Worm (Caenorhabditis elegans) whole organism, young adult: Measurements from ENCODE around the gene nep-17.

Source experiments
- B0035.1 ChIP-seq: sonication (generic microtip); optimal IDR thresholded peaks from 2 replicates; lab custom pipeline; 2016; ENCODE audit warnings: missing genetic modification characterization, mild to moderate bottlenecking, missing compliant biosample characterization, missing genotype, missing genetic modification reagents
- B0261.1 ChIP-seq: sonication (generic microtip); optimal IDR thresholded peaks from 2 replicates; lab custom pipeline; 2016; ENCODE audit warnings: mild to moderate bottlenecking, missing genetic modification characterization, moderate library complexity, missing compliant biosample characterization
- F10E7.11 ChIP-seq: sonication (generic microtip); optimal IDR thresholded peaks from 2 replicates; lab custom pipeline; 2017; ENCODE audit warnings: mild to moderate bottlenecking, missing genetic modification characterization, moderate library complexity, missing compliant biosample characterization
- F22D6.2 ChIP-seq: sonication (generic microtip); optimal IDR thresholded peaks from 2 replicates; lab custom pipeline; 2016; ENCODE audit warnings: mild to moderate bottlenecking, missing genetic modification characterization, missing compliant biosample characterization
- F37B4.10 ChIP-seq: fragments of 200-800 bp; sonication (Bioruptor generic); IDR thresholded peaks from 2 replicates; pipeline ENCODE4 v1.3.6; 2022; ENCODE audit warnings: missing genetic modification characterization, missing compliant biosample characterization
- F52B5.7 ChIP-seq: sonication (generic microtip); optimal IDR thresholded peaks from 2 replicates; lab custom pipeline; 2016; ENCODE audit warnings: mild to moderate bottlenecking, missing genetic modification characterization, missing compliant biosample characterization
- F57C9.4 ChIP-seq: sonication (generic microtip); optimal IDR thresholded peaks from 2 replicates; lab custom pipeline; 2017; ENCODE audit warnings: mild to moderate bottlenecking, missing genetic modification characterization, missing compliant biosample characterization
- K11D2.4 ChIP-seq: fragments of 200-800 bp; sonication (Bioruptor generic); IDR thresholded peaks from 2 replicates; pipeline ENCODE4 v1.3.6; 2022; ENCODE audit warnings: missing genetic modification reagents, missing genetic modification characterization, missing compliant biosample characterization
- T07F8.4 ChIP-seq: sonication (generic microtip); optimal IDR thresholded peaks from 2 replicates; lab custom pipeline; 2016; ENCODE audit warnings: mild to moderate bottlenecking, missing genetic modification characterization, moderate library complexity, missing compliant biosample characterization
- Y56A3A.18 ChIP-seq: fragments of 200-800 bp; sonication (Bioruptor generic); IDR thresholded peaks from 2 replicates; pipeline ENCODE4 v1.3.6; 2022; ENCODE audit warnings: missing genetic modification reagents, missing genetic modification characterization, missing compliant biosample characterization
- ZK185.1 ChIP-seq: sonication (generic microtip); optimal IDR thresholded peaks from 2 replicates; lab custom pipeline; 2016; ENCODE audit warnings: mild to moderate bottlenecking, missing genetic modification characterization, missing compliant biosample characterization; ENCODE audit not compliant: poor library complexity, severe bottlenecking
- ama-1 ChIP-seq, 3 experiments: fragments of 150-350 bp in 1 of 3; sonication (generic microtip) in 2 of 3; optimal IDR thresholded peaks; 2 replicates each; lab custom pipeline; 2014 to 2018; ENCODE audit warnings: missing biosample characterization in 2 of 3, missing genetic modification characterization in 2 of 3, missing genetic modification reagents in 2 of 3
- aptf-2 ChIP-seq: fragments of 200-800 bp; sonication (Bioruptor generic); conservative IDR thresholded peaks from 2 replicates; pipeline ENCODE4 v1.3.6; 2022; ENCODE audit warnings: missing genetic modification reagents, missing genetic modification characterization, missing compliant biosample characterization
- attf-3 ChIP-seq: fragments of 200-800 bp; sonication (Bioruptor generic); conservative IDR thresholded peaks from 2 replicates; pipeline ENCODE4 v1.3.6; 2022; ENCODE audit warnings: missing genetic modification reagents, missing genetic modification characterization, missing compliant biosample characterization
- bed-2 ChIP-seq: fragments of 200-800 bp; sonication (Bioruptor generic); IDR thresholded peaks from 2 replicates; pipeline ENCODE4 v1.3.6; 2022; ENCODE audit warnings: missing genetic modification reagents, missing genetic modification characterization, missing compliant biosample characterization
- ceh-40 ChIP-seq: fragments of 200-800 bp; sonication (Bioruptor generic); IDR thresholded peaks from 2 replicates; pipeline ENCODE4 v1.3.6; 2022; ENCODE audit warnings: missing genetic modification characterization, missing compliant biosample characterization
- ceh-91 ChIP-seq: fragments of 200-800 bp; sonication (Bioruptor generic); IDR thresholded peaks from 2 replicates; pipeline ENCODE4 v1.3.6; 2022; ENCODE audit warnings: missing genetic modification reagents, missing genetic modification characterization, missing compliant biosample characterization
- die-1 ChIP-seq: sonication (generic microtip); optimal IDR thresholded peaks from 2 replicates; lab custom pipeline; 2016; ENCODE audit warnings: missing genotype, mild to moderate bottlenecking, missing genetic modification characterization, missing compliant biosample characterization
- dox-1 ChIP-seq: fragments of 200-800 bp; sonication (Bioruptor generic); IDR thresholded peaks from 2 replicates; pipeline ENCODE4 v1.3.6; 2022; ENCODE audit warnings: missing genetic modification reagents, missing genetic modification characterization, missing compliant biosample characterization
- egl-18 ChIP-seq: fragments of 200-800 bp; sonication (Bioruptor generic); IDR thresholded peaks from 2 replicates; pipeline ENCODE4 v1.3.6; 2022; ENCODE audit warnings: missing genetic modification reagents, missing genetic modification characterization, missing compliant biosample characterization
- egl-44 ChIP-seq: fragments of 200-800 bp; sonication (Bioruptor generic); IDR thresholded peaks from 2 replicates; pipeline ENCODE4 v1.3.6; 2022; ENCODE audit warnings: missing genetic modification reagents, missing genetic modification characterization, missing compliant biosample characterization
- ekl-4 ChIP-seq: fragments of 200-800 bp; sonication (Bioruptor generic); IDR thresholded peaks from 2 replicates; pipeline ENCODE4 v1.3.6; 2022; ENCODE audit warnings: missing genetic modification reagents, missing genetic modification characterization, missing compliant biosample characterization
- ets-4 ChIP-seq: fragments of 200-800 bp; sonication (Bioruptor generic); optimal IDR thresholded peaks from 2 replicates; lab custom pipeline; 2018; ENCODE audit warnings: mild to moderate bottlenecking, missing genetic modification characterization, missing compliant biosample characterization
- fkh-3 ChIP-seq: sonication (generic microtip); optimal IDR thresholded peaks from 2 replicates; lab custom pipeline; 2016; ENCODE audit warnings: mild to moderate bottlenecking, missing genetic modification characterization, missing compliant biosample characterization
- him-1 ChIP-seq: sonication (generic microtip); optimal IDR thresholded peaks from 2 replicates; lab custom pipeline; 2016; ENCODE audit warnings: missing genotype, missing genetic modification reagents, missing genetic modification characterization, missing compliant biosample characterization
- hlh-12 ChIP-seq: sonication (generic microtip); optimal IDR thresholded peaks from 2 replicates; lab custom pipeline; 2016; ENCODE audit warnings: missing genetic modification characterization, missing compliant biosample characterization
- hmg-1.2 ChIP-seq: fragments of 200-800 bp; sonication (Bioruptor generic); IDR thresholded peaks from 2 replicates; pipeline ENCODE4 v1.3.6; 2022; ENCODE audit warnings: missing genetic modification reagents, missing genetic modification characterization, missing compliant biosample characterization
- hsf-1 ChIP-seq: fragments of 200-800 bp; sonication (Bioruptor generic); IDR thresholded peaks from 2 replicates; pipeline ENCODE4 v1.3.6; 2022; ENCODE audit warnings: missing genetic modification reagents, missing genetic modification characterization, missing compliant biosample characterization
- lag-1 ChIP-seq: fragments of 200-800 bp; sonication (Bioruptor generic); IDR thresholded peaks from 2 replicates; pipeline ENCODE4 v1.3.6; 2022; ENCODE audit warnings: missing genetic modification reagents, missing genetic modification characterization, missing compliant biosample characterization
- lin-54 ChIP-seq: fragments of 200-800 bp; sonication (Bioruptor generic); optimal IDR thresholded peaks from 2 replicates; lab custom pipeline; 2018; ENCODE audit warnings: mild to moderate bottlenecking, missing genetic modification characterization, missing compliant biosample characterization
- lir-1 ChIP-seq: fragments of 200-800 bp; sonication (Bioruptor generic); conservative IDR thresholded peaks from 2 replicates; pipeline ENCODE4 v1.3.6; 2022; ENCODE audit warnings: missing genetic modification reagents, missing genetic modification characterization, missing compliant biosample characterization
- lsy-27 ChIP-seq: sonication (generic microtip); optimal IDR thresholded peaks from 2 replicates; lab custom pipeline; 2017; ENCODE audit warnings: missing genetic modification characterization, mild to moderate bottlenecking, missing compliant biosample characterization, antibody characterized with exemption, missing genotype, borderline replicate concordance; ENCODE audit not compliant: insufficient read depth
- madf-10 ChIP-seq: sonication (generic microtip); optimal IDR thresholded peaks from 2 replicates; lab custom pipeline; 2016; ENCODE audit warnings: mild to moderate bottlenecking, missing genetic modification characterization, missing compliant biosample characterization
- madf-3 ChIP-seq: fragments of 200-800 bp; sonication (Bioruptor generic); IDR thresholded peaks from 2 replicates; pipeline ENCODE4 v1.3.6; 2022; ENCODE audit warnings: missing genetic modification reagents, missing genetic modification characterization, missing compliant biosample characterization
- madf-6 ChIP-seq: fragments of 200-800 bp; sonication (Bioruptor generic); IDR thresholded peaks from 2 replicates; pipeline ENCODE4 v1.3.6; 2022; ENCODE audit warnings: missing genetic modification reagents, missing genetic modification characterization, missing compliant biosample characterization
- madf-8 ChIP-seq: fragments of 200-800 bp; sonication (Bioruptor generic); conservative IDR thresholded peaks from 2 replicates; pipeline ENCODE4 v1.3.6; 2022; ENCODE audit warnings: missing genetic modification reagents, missing genetic modification characterization, missing compliant biosample characterization
- mcd-1 ChIP-seq: fragments of 200-800 bp; sonication (Bioruptor generic); IDR thresholded peaks from 2 replicates; pipeline ENCODE4 v1.3.6; 2022; ENCODE audit warnings: missing genetic modification reagents, missing genetic modification characterization, missing compliant biosample characterization
- mel-28 ChIP-seq: sonication (generic microtip); optimal IDR thresholded peaks from 2 replicates; lab custom pipeline; 2016; ENCODE audit warnings: borderline replicate concordance, mild to moderate bottlenecking, missing genetic modification characterization, missing compliant biosample characterization
- mes-4 ChIP-seq: sonication (generic microtip); optimal IDR thresholded peaks from 2 replicates; lab custom pipeline; 2016; ENCODE audit warnings: missing genotype, missing genetic modification characterization, missing compliant biosample characterization
- mxl-1 ChIP-seq: sonication (generic microtip); optimal IDR thresholded peaks from 2 replicates; lab custom pipeline; 2016; ENCODE audit warnings: missing genetic modification characterization, missing compliant biosample characterization
- nfya-1 ChIP-seq: sonication (generic microtip); optimal IDR thresholded peaks from 2 replicates; lab custom pipeline; 2017; ENCODE audit warnings: antibody characterized with exemption, missing compliant biosample characterization, missing genetic modification characterization, borderline replicate concordance; ENCODE audit not compliant: insufficient read depth
- nhr-120 ChIP-seq: fragments of 200-800 bp; sonication (Bioruptor generic); IDR thresholded peaks from 2 replicates; pipeline ENCODE4 v1.3.6; 2022; ENCODE audit warnings: missing genetic modification characterization, missing compliant biosample characterization
- nhr-179 ChIP-seq: sonication (generic microtip); optimal IDR thresholded peaks from 2 replicates; lab custom pipeline; 2016; ENCODE audit warnings: mild to moderate bottlenecking, missing genetic modification characterization, missing compliant biosample characterization
- nhr-27 ChIP-seq: fragments of 200-800 bp; sonication (Bioruptor generic); optimal IDR thresholded peaks from 2 replicates; lab custom pipeline; 2018; ENCODE audit warnings: mild to moderate bottlenecking, missing genetic modification characterization, moderate library complexity, missing compliant biosample characterization
- pha-4 ChIP-seq: fragments of 150-350 bp; sonication (generic microtip); optimal IDR thresholded peaks from 2 replicates; lab custom pipeline; 2014; ENCODE audit warnings: missing biosample characterization, missing genetic modification reagents, missing genetic modification characterization
- rec-8 ChIP-seq, 2 experiments: sonication (generic microtip); optimal IDR thresholded peaks; 2 replicates each; lab custom pipeline; 2016; ENCODE audit warnings: mild to moderate bottlenecking in 2 of 2, missing genetic modification characterization in 2 of 2, missing genetic modification reagents in 2 of 2, missing genotype in 2 of 2, missing biosample characterization in 1 of 2, missing compliant biosample characterization in 1 of 2, moderate library complexity in 1 of 2
- sdz-38 ChIP-seq: sonication (generic microtip); optimal IDR thresholded peaks from 2 replicates; lab custom pipeline; 2016; ENCODE audit warnings: missing genotype, missing genetic modification characterization, missing compliant biosample characterization
- unc-62 ChIP-seq: fragments of 150-350 bp; optimal IDR thresholded peaks from 2 replicates; lab custom pipeline; 2014; ENCODE audit warnings: missing biosample characterization, missing genetic modification reagents, missing genetic modification characterization
- ztf-25 ChIP-seq: fragments of 200-800 bp; sonication (Bioruptor generic); IDR thresholded peaks from 2 replicates; pipeline ENCODE4 v1.3.6; 2022; ENCODE audit warnings: missing genetic modification reagents, missing genetic modification characterization, missing compliant biosample characterization

The nep-17 gene

DNA sequence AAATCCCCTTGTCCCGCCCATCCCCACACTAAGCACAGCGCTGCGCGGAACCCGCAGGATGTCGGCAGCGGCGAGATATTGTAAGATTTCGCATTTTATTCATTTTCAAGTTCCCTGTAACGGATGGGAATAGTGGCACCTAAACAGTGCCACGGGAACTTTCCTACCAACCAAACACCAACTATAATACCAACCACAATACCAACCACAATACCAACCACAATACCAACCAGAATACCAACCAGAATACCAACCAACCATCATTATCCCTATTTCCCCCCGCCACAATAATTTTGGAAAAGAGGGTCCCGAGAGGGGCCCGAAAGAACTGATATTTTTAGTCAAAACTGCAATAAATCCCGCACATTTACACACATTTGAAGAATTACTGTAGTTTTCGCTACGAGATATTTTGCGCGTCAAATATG, 14.4 kb downstream of the nep-17 start (continued):
- TF ChIP-seq die-1 (tag; lab: Kevin White, UChicago) (peak; percentile 18), egl-44 (GFP tag; lab: Robert Waterston, UW) (no peak), mxl-1 (tag; lab: Kevin White, UChicago) (no peak), madf-6 (peak; percentile 83), F37B4.10 (GFP tag; lab: Robert Waterston, UW) (no peak), lsy-27 (tag; lab: Kevin White, UChicago) (no peak), rec-8 (tag; optimal IDR thresholded peaks at IDR 0.05; lab: Kevin White, UChicago) (peak in 1 of 2 experiments; percentile 51), lin-54 (GFP tag; lab: Kevin White, UChicago) (peak; percentile 56), T07F8.4 (tag; lab: Kevin White, UChicago) (no peak), K11D2.4 (GFP tag; lab: Robert Waterston, UW) (no peak), hsf-1 (GFP tag; lab: Robert Waterston, UW) (peak; percentile 68), ekl-4 (peak; percentile 87), F10E7.11 (tag; lab: Kevin White, UChicago) (peak; percentile 29), mel-28 (tag; lab: Kevin White, UChicago) (no peak), F57C9.4 (tag; lab: Kevin White, UChicago) (no peak), Y56A3A.18 (no peak), madf-10 (no peak), sdz-38 (no peak), bed-2 (GFP tag; lab: Robert Waterston, UW) (no peak), hmg-1.2 (GFP tag; lab: Robert Waterston, UW) (peak; percentile 93), ZK185.1 (tag; lab: Kevin White, UChicago) (no peak), B0261.1 (tag; lab: Kevin White, UChicago) (no peak), aptf-2 (GFP tag; lab: Robert Waterston, UW) (peak; percentile 86), mcd-1 (GFP tag; lab: Robert Waterston, UW) (peak; percentile 56), nhr-27 (tag; lab: Kevin White, UChicago) (no peak), lag-1 (no peak), hlh-12 (tag; lab: Kevin White, UChicago) (no peak), nhr-120 (GFP tag; lab: Robert Waterston, UW) (no peak), nhr-179 (no peak), fkh-3 (tag; lab: Kevin White, UChicago) (no peak), mes-4 (tag; lab: Kevin White, UChicago) (no peak), unc-62 (GFP tag; lab: Kevin White, UChicago) (no peak), ama-1 (optimal IDR thresholded peaks at IDR 0.05; lab: Kevin White, UChicago) (peak; percentile 54), ama-1 (GFP tag; optimal IDR thresholded peaks at IDR 0.05; lab: Kevin White, UChicago) (peak in 1 of 2 experiments; percentile 27), nfya-1 (tag; lab: Kevin White, UChicago) (no peak), attf-3 (no peak), madf-3 (GFP tag; lab: Robert Waterston, UW) (0 out of 2 replicates have a peak, but pooled peaks have one; percentile 66), lir-1 (GFP tag; lab: Robert Waterston, UW) (no peak), ztf-25 (GFP tag; lab: Robert Waterston, UW) (peak; percentile 81; the same call in 1 of the 2 replicates), ets-4 (GFP tag; lab: Kevin White, UChicago) (no peak), ceh-40 (no peak), ceh-91 (no peak), F52B5.7 (tag; lab: Kevin White, UChicago) (no peak), him-1 (tag; lab: Kevin White, UChicago) (peak; percentile 99), egl-18 (GFP tag; lab: Robert Waterston, UW) (no peak), dox-1 (GFP tag; lab: Robert Waterston, UW) (peak; percentile 68), madf-8 (GFP tag; lab: Robert Waterston, UW) (no peak; the same call in 1 of the 2 replicates), B0035.1 (tag; lab: Kevin White, UChicago) (no peak), pha-4 (tag; lab: Kevin White, UChicago) (no peak), F22D6.2 (tag; lab: Kevin White, UChicago) (no peak)
